Fruit fly (Drosophila melanogaster): Measurements from ENCODE around the gene Non2.

dm6 chr3L:2802085-2802484 is 35.3 kb downstream of the Non2 start:
- TF ChIP-seq Hr78 (GFP tag; optimal IDR thresholded peaks at IDR 0.05): no peak
- TF ChIP-seq Abd-B (GFP tag; optimal IDR thresholded peaks at IDR 0.05): no peak
- no peak for TF ChIP-seq psq (GFP tag; optimal IDR thresholded peaks at IDR 0.05)
- no peak for TF ChIP-seq lola (GFP tag; optimal IDR thresholded peaks at IDR 0.05)
- TF ChIP-seq Myc (optimal IDR thresholded peaks at IDR 0.05): no peak
- TF ChIP-seq Hnf4 (GFP tag; optimal IDR thresholded peaks at IDR 0.05): no peak
- no peak for TF ChIP-seq jim (GFP tag; optimal IDR thresholded peaks at IDR 0.05)
- no peak for TF ChIP-seq CrebA (GFP tag; optimal IDR thresholded peaks at IDR 0.05; ENCODE audit: borderline replicate concordance)
- TF ChIP-seq OdsH (GFP tag; optimal IDR thresholded peaks at IDR 0.05): peak; percentile 28
- TF ChIP-seq Sp1 (GFP tag; optimal IDR thresholded peaks at IDR 0.05): peak; percentile 12
- TF ChIP-seq sv (GFP tag; optimal IDR thresholded peaks at IDR 0.05): no peak
- no peak for TF ChIP-seq Rel (GFP tag; optimal IDR thresholded peaks at IDR 0.05)
- TF ChIP-seq Rel (tag; optimal IDR thresholded peaks at IDR 0.05): no peak
- peak; percentile 57 for TF ChIP-seq br (GFP tag; optimal IDR thresholded peaks at IDR 0.05)
